Worm (Caenorhabditis elegans) whole organism, L1 larva: ENCODE measurements around the gene moa-2.

ENCODE experiments used
- jun-1 ChIP-seq: fragments of 150-350 bp; optimal IDR thresholded peaks from 2 replicates; lab custom pipeline; 2014; ENCODE audit warnings: missing biosample characterization, missing genetic modification reagents, missing genetic modification characterization
- lin-14 ChIP-seq: fragments of 200-800 bp; sonication (Bioruptor generic); optimal IDR thresholded peaks from 2 replicates; lab custom pipeline; 2018; ENCODE audit warnings: mild to moderate bottlenecking, missing genetic modification characterization, moderate library complexity, missing compliant biosample characterization
- rnt-1 ChIP-seq: sonication (generic microtip); optimal IDR thresholded peaks from 2 replicates; lab custom pipeline; 2016; ENCODE audit warnings: mild to moderate bottlenecking, missing genetic modification characterization, moderate library complexity, missing compliant biosample characterization

moa-2 gene

DNA sequence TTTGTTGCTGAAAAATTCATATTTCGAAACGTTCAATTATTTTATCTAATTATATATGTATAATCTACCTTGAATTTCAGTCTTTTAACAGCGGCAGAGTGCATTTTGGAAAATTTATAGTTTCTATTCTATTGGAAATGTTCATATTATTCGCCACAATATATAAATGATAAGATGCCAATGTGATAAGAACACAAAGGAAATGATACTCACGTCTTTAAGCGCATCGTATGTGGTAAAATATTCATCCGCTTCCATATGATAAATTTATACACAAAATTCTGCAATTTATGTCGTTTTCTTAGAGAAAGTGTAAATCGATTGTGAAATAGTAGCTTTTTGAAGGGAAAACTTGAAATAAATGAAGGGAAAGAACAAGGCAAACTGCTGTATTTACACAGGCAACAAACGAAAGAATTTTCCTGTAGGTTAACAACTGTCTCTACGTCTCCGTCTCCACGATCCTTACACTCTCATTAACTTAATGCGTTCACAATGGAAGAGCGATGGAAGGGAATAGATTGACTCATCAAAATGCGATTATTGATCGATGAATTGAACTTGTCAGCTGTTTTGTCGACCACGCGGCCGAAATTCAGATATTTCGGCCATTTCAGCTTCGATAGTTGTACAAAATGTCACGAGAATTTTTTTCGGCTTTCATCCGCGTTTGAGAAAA is 36.7 kb downstream of the moa-2 start, which contains the start of gene alfa-1 (continued):
- TF ChIP-seq jun-1 (tag; lab: Kevin White, UChicago): peak; percentile 0

DNA sequence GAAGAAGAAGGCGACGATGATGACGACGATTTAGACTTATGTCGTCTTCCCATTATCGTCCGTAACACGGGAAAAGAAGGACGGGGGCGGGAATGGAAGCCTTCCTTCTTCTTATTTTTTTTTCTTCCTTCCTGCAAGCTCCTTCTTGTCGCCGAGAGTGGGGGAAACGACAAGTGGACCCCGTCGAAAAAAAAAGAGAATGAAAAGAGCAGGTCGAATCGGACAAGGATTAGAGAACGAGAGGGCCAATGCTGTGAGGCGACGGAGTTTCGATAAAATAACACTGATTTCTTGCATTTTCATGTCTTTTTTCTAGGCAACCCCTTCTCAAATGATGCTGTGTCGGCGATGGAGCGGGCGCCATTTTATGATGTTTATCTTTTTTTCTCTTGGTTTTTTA is 47.7 kb downstream of the moa-2 start, which contains the start of gene pde-4:
TSS of gene pde-4 (minus strand) at position 76 of the 400 bp plus-strand sequence.
- TF ChIP-seq lin-14: peak; percentile 59
- no peak for TF ChIP-seq rnt-1 (tag; lab: Kevin White, UChicago)
- TF ChIP-seq, all 84 proteins: peak for 1
